Worm (Caenorhabditis elegans): Measurements from ENCODE around the gene F15E6.6.

F15E6.6 gene

DNA sequence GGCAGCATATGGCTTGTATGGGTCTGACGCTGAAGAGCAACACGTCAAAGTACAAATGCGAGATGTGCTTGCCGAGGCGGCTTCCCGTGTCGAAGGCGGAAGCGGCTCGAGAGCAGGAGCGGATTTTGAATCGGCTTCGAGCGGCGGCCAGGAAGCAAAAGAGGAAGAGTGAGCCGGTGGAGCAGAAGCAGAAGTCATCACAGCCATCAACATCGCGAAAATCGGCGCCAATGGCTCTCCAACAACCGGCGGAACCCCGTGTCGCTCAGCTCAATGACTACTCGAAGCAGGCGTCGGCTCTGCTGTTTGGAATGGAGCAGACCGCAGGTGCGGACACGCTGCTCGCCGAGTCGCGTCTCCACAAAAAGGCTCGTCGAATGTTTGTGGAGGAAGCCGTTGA is 28.5 kb upstream of the F15E6.6 start:
- TF ChIP-seq set-16 (GFP tag; IDR thresholded peaks at IDR 0.05): peak; percentile 92

DNA sequence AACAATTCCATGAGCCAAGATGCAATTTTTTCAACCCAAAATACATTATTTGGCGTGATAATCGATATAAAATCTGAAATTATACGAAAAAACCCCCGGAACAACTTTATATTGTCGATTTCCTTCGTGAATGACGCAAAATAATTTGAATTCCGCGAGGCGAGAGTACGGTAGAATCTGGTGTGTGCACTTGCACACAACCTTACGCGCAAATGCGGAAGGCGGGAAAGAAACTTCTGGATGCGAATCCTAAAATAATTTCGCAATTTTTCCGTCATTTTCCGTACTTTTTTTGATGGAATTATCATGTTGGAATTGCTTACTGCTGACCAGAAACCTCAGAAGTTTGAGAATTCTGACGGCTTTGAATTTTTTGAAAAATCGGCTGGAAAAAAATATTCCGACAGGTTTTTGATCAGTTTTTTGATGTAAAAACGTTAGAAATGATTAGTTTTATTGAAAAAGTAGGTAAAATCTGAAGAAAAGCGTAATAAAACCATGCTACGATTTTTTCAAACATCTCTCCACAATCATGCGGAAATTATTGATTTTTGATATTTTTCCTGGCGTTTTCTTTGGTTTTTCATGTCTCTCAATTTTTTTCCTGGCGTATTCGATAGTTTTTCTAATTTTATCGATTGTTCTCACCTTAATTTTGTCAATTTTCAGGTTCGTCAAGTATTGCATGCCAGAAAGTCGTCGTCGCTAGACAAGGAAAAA is 23.5 kb upstream of the F15E6.6 start, which contains the start of gene set-9:
Gene set-9, plus strand, starts transcription at position 670 of the 720 bp plus-strand sequence.
- TF ChIP-seq pqm-1 (tag; optimal IDR thresholded peaks at IDR 0.05) (no peak), hmg-1.1 (GFP tag; IDR thresholded peaks at IDR 0.05) (no peak), jun-1 (tag; optimal IDR thresholded peaks at IDR 0.05) (no peak), zfp-2 (tag; optimal IDR thresholded peaks at IDR 0.05) (no peak), pha-4 (GFP tag; IDR thresholded peaks at IDR 0.05) (no peak), pha-4 (tag; optimal IDR thresholded peaks at IDR 0.05) (no peak), ctbp-1 (GFP tag; IDR thresholded peaks at IDR 0.05) (no peak), lsy-2 (tag; optimal IDR thresholded peaks at IDR 0.05) (no peak), Y105C5A.15 (GFP tag; IDR thresholded peaks at IDR 0.05) (no peak), ztf-11 (tag; optimal IDR thresholded peaks at IDR 0.05) (no peak), skn-1 (tag; optimal IDR thresholded peaks at IDR 0.05) (no peak), nhr-10 (tag; optimal IDR thresholded peaks at IDR 0.05) (no peak), F26F4.8 (GFP tag; conservative IDR thresholded peaks at IDR 0.05) (no peak), aly-2 (tag; optimal IDR thresholded peaks at IDR 0.05) (no peak), lin-1 (GFP tag; IDR thresholded peaks at IDR 0.05) (no peak)

DNA sequence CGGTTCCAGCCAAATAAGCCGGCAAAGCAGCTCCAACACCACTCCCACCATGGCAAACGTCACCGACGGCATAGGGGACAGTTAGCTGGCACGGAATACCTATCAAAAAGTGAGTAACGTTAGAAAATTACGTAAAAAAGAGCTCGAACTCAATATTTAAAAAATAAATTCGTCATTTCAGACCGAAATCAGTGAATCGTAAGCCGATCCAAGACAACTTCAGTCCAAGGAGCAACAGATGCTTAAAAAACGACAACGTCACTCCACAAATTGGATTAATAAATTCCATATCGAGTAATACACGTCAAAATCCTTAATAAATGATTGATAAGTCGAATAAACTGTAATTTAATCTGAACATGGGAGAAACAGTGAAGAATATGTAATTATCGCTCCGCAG is 22.4 kb upstream of the F15E6.6 start:
- TF ChIP-seq D1046.2 (GFP tag; IDR thresholded peaks at IDR 0.05) (no peak), unc-62 (GFP tag; optimal IDR thresholded peaks at IDR 0.05 in 1 of 2) (peak in 1 of 2 experiments; percentile 94), unc-62 (tag; optimal IDR thresholded peaks at IDR 0.05) (no peak)

ce11 chrIV:4301202-4301601 is 17.3 kb upstream of the F15E6.6 start, which contains the start of gene lgc-22:
Gene lgc-22 (plus strand): TSS chrIV:4301306.
- TF ChIP-seq dmd-9 (GFP tag; IDR thresholded peaks at IDR 0.05) (0 out of 2 replicates have a peak, but pooled peaks have one; percentile 32), set-16 (GFP tag; IDR thresholded peaks at IDR 0.05) (peak; percentile 86), egl-43 (GFP tag; IDR thresholded peaks at IDR 0.05) (peak; percentile 55; the same call in 1 of the 2 replicates), nhr-10 (tag; optimal IDR thresholded peaks at IDR 0.05) (no peak)

DNA sequence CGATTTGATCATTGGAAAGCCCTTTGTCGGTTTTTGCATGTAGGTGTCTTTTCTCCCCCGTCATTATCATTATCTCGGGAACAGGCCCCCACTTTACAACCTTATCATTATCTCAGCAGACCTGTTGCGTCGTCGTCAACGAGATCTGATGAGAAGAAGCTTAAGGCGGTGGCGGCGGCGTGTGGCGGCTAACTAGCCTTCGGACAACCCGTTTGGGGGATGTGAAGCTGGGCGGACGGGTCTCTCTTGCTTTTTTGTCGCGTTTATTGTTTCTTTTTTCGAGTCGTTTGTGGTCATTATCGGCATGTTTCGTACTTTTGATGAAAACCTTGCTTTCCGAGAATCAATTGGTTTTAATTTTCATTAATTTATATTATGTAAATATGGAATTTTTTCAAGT is 16.1 kb upstream of the F15E6.6 start:
- no peak for TF ChIP-seq fkh-10 (GFP tag; optimal IDR thresholded peaks at IDR 0.05)
- peak; percentile 30 for TF ChIP-seq mxl-3 (GFP tag; optimal IDR thresholded peaks at IDR 0.05)
- peak; percentile 34; the same call in 1 of the 2 replicates for TF ChIP-seq set-16 (GFP tag; IDR thresholded peaks at IDR 0.05)
- peak; percentile 51 for TF ChIP-seq nhr-48 (tag; optimal IDR thresholded peaks at IDR 0.05)
- peak; percentile 79 for TF ChIP-seq aha-1 (tag)
- peak; percentile 64 for TF ChIP-seq T26A8.4 (GFP tag; IDR thresholded peaks at IDR 0.05)
- TF ChIP-seq hlh-11 (tag; optimal IDR thresholded peaks at IDR 0.05): peak; percentile 67
- TF ChIP-seq Y48G9A.11 (GFP tag; IDR thresholded peaks at IDR 0.05): no peak
- no peak for TF ChIP-seq ces-1 (GFP tag; optimal IDR thresholded peaks at IDR 0.05)

DNA sequence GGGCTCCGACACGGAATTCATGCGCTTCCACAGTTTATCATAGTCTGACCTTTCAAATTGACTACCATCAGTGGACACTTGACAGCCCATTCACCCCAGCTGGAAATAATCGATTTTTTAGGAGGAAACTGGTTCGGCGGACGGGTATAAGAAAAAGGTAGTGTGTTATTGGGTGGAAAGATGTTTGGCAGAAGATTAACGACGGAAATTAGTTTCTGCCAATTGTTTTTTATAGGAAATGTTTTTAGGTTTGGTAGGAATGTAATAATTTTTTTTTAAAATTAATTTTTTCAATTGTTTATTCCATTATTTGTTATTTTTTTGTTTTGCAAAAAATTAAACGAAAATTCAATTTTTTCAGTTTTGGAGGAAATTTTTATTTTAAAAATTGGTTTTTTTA is 15.1 kb upstream of the F15E6.6 start, which contains the start of gene F15E6.9:
Gene F15E6.9, minus strand, starts transcription at position 101 of the 400 bp plus-strand sequence.
- TF ChIP-seq ceh-20 (GFP tag; IDR thresholded peaks at IDR 0.05) (no peak), F37D6.2 (tag; optimal IDR thresholded peaks at IDR 0.05) (no peak), lin-1 (GFP tag; IDR thresholded peaks at IDR 0.05) (no peak), gei-8 (GFP tag; optimal IDR thresholded peaks at IDR 0.05) (no peak), mdl-1 (tag; optimal IDR thresholded peaks at IDR 0.05) (no peak), zip-11 (GFP tag; IDR thresholded peaks at IDR 0.05) (no peak)

Measured in whole organism, L4 larva.